Worm (Caenorhabditis elegans): Measurements from ENCODE around the gene F53C3.8.

The F53C3.8 gene

DNA sequence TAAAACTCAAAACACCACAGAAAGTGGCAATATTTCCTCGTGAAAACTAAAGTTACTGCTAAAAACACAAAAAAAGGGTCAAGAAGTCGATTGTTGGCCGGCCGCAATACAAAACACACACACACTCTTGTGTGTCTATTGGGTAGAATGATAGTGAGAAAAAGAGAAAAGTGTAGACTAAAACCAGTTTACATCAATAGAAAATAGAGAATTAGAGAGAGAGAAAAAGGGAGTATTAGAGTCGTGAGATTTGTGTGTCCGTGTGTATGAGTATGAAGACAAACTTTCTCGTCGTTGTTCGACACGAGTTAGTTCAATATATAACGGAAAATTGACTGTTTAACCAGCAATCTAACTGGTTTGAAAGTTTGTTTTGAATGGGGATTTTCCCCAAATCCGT is 38.2 kb downstream of the F53C3.8 start:
- no peak for TF ChIP-seq hmbx-1 (tag; optimal IDR thresholded peaks at IDR 0.05)
- no peak for TF ChIP-seq B0310.2 (tag; optimal IDR thresholded peaks at IDR 0.05)
- TF ChIP-seq pes-1 (GFP tag; IDR thresholded peaks at IDR 0.05), result no peak
- no peak for TF ChIP-seq hnd-1 (tag; optimal IDR thresholded peaks at IDR 0.05)
- no peak for TF ChIP-seq aly-1 (tag; optimal IDR thresholded peaks at IDR 0.05)
- no peak for TF ChIP-seq hmg-4 (GFP tag; optimal IDR thresholded peaks at IDR 0.05)
- TF ChIP-seq sea-1 (GFP tag; conservative IDR thresholded peaks at IDR 0.05), result no peak

DNA sequence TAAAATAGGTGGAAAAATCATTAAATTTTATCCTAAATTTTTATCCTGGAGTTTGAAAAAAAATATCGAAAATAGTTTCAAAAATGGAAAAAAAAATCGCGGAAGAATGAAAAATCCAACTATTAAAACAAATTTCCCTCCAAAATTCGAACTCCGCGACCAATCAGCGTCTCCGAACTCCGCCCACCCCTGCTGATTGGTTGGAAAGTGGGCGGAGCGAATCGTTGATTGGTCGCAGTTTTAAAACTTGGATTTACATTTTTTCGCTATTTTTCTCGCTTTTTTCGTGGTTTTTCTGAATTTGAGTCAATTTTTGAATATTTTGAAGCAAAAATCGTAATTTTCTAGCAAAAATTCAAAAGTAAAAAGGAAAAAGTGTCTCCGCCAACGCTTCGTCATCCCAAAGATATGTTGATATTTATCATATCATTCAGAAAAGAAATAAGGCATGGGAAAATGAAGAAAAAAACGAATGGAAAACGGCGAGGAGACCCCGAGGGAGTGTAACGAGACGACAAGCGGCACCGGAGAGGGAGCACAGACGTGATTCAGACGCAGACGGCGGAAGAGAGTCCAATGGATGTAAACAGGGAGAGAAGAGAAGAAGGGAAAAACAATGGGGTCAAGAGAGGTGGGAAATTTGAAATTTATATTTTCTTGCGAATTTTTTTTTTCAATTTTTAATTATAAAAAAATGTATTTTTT is 39.4 kb downstream of the F53C3.8 start:
- TF ChIP-seq hnd-1 (tag; optimal IDR thresholded peaks at IDR 0.05) (no peak), scrt-1 (GFP tag; IDR thresholded peaks at IDR 0.05) (no peak), sea-1 (GFP tag; conservative IDR thresholded peaks at IDR 0.05) (no peak), flt-1 (GFP tag; IDR thresholded peaks at IDR 0.05) (no peak), ceh-13 (GFP tag; optimal IDR thresholded peaks at IDR 0.05) (no peak), aly-1 (tag; optimal IDR thresholded peaks at IDR 0.05) (no peak), hmg-4 (GFP tag; optimal IDR thresholded peaks at IDR 0.05) (no peak), ets-7 (tag; optimal IDR thresholded peaks at IDR 0.05) (no peak), tbx-11 (GFP tag; IDR thresholded peaks at IDR 0.05) (no peak), tbx-37 (GFP tag; conservative IDR thresholded peaks at IDR 0.05) (no peak), tra-4 (tag; optimal IDR thresholded peaks at IDR 0.05) (no peak), pes-1 (GFP tag; IDR thresholded peaks at IDR 0.05) (no peak), ama-1 (optimal IDR thresholded peaks at IDR 0.05) (no peak)

DNA sequence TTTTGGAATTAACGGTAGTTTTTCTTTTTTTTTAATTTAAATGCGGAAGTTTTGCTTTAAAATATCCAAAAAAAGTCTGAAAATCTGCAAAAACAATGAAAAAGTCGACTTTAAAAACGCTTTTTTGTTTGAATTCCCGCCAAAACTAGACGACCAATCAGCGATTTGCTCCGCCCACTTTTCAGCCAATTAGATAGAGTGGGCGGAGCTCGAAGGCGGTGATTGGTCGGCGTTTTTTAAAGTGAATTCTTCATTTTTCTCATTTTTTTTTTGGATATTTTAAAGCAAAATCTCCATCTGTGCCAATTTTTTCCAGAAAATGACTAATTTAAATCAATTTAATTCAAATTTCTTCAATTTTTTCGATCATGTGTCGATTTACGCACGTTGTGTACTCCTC is 40.0 kb downstream of the F53C3.8 start:
- no peak for TF ChIP-seq F13C5.2 (tag; optimal IDR thresholded peaks at IDR 0.05)
- no peak for TF ChIP-seq hnd-1 (tag; optimal IDR thresholded peaks at IDR 0.05)
- TF ChIP-seq B0310.2 (tag; optimal IDR thresholded peaks at IDR 0.05), result no peak
- no peak for TF ChIP-seq ceh-36 (tag; optimal IDR thresholded peaks at IDR 0.05)
- TF ChIP-seq ama-1 (optimal IDR thresholded peaks at IDR 0.05), result no peak
- TF ChIP-seq ceh-13 (GFP tag; optimal IDR thresholded peaks at IDR 0.05), result no peak
- no peak for TF ChIP-seq ets-7 (tag; optimal IDR thresholded peaks at IDR 0.05)
- no peak for TF ChIP-seq flt-1 (GFP tag; IDR thresholded peaks at IDR 0.05)
- no peak for TF ChIP-seq tra-4 (tag; optimal IDR thresholded peaks at IDR 0.05)
- TF ChIP-seq hmbx-1 (tag; optimal IDR thresholded peaks at IDR 0.05), result no peak
- TF ChIP-seq tbx-37 (GFP tag; conservative IDR thresholded peaks at IDR 0.05), result no peak
- TF ChIP-seq pes-1 (GFP tag; IDR thresholded peaks at IDR 0.05), result no peak
- no peak for TF ChIP-seq tbx-11 (GFP tag; IDR thresholded peaks at IDR 0.05)
- TF ChIP-seq aly-1 (tag; optimal IDR thresholded peaks at IDR 0.05), result no peak

DNA sequence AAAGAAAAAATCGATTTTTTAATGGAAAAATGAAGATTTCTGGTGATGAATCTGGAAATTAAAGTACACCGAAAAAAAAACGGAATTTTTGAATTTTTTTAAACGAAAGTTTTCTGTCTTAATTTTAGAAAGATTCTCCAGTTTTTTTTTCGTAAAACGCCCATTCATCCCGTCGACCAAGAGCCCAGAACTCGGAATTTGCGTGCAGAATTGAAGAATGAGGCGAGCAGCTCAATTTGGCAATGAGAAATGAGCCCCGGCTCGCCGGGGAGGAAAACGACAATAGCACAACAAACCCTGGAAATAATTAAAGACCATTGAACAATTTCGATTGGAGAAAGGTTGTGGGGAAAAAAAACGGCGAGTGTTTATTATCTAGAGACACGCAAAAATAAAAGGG is 40.6 kb downstream of the F53C3.8 start:
- no peak for TF ChIP-seq ceh-13 (GFP tag; optimal IDR thresholded peaks at IDR 0.05)
- no peak for TF ChIP-seq sea-1 (GFP tag; conservative IDR thresholded peaks at IDR 0.05)
- TF ChIP-seq ceh-36 (tag; optimal IDR thresholded peaks at IDR 0.05), result no peak
- no peak for TF ChIP-seq tbx-37 (GFP tag; conservative IDR thresholded peaks at IDR 0.05)
- TF ChIP-seq scrt-1 (GFP tag; IDR thresholded peaks at IDR 0.05), result no peak
- TF ChIP-seq pes-1 (GFP tag; IDR thresholded peaks at IDR 0.05), result no peak
- no peak for TF ChIP-seq ama-1 (optimal IDR thresholded peaks at IDR 0.05)

DNA sequence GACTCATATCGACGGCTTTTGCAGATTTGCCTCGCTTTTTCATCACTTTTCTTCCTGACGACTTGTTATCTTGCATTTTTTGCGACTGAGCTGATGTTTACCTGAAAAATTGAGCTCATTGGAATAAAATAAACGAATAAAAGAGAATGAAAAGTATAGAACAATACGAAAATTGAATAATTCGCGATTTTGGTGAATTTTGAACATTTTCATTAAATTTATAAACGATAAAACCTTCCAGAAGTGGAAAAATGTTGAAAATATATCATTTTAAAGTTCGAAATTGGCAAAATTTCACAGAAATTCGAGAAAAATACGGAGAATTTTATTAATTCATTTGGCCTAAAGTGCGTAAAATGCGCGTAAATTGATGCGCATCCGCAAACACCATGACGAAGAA is 42.4 kb downstream of the F53C3.8 start, which contains the start of gene Y14H12B.2:
TSS of gene Y14H12B.2 (minus strand) at position 101 of the 400 bp plus-strand sequence.
- TF ChIP-seq hnd-1 (tag; optimal IDR thresholded peaks at IDR 0.05) (no peak), aly-1 (tag; optimal IDR thresholded peaks at IDR 0.05) (no peak), hmbx-1 (tag; optimal IDR thresholded peaks at IDR 0.05) (no peak), hmg-4 (GFP tag; optimal IDR thresholded peaks at IDR 0.05) (no peak), pes-1 (GFP tag; IDR thresholded peaks at IDR 0.05) (no peak), flt-1 (GFP tag; IDR thresholded peaks at IDR 0.05) (no peak), B0310.2 (tag; optimal IDR thresholded peaks at IDR 0.05) (no peak), ets-7 (tag; optimal IDR thresholded peaks at IDR 0.05) (no peak), F13C5.2 (tag; optimal IDR thresholded peaks at IDR 0.05) (no peak), tbx-37 (GFP tag; conservative IDR thresholded peaks at IDR 0.05) (no peak), ceh-13 (GFP tag; optimal IDR thresholded peaks at IDR 0.05) (no peak), ceh-36 (tag; optimal IDR thresholded peaks at IDR 0.05) (no peak), sea-1 (GFP tag; conservative IDR thresholded peaks at IDR 0.05) (no peak), tbx-11 (GFP tag; IDR thresholded peaks at IDR 0.05) (no peak), scrt-1 (GFP tag; IDR thresholded peaks at IDR 0.05) (no peak), ama-1 (optimal IDR thresholded peaks at IDR 0.05) (no peak), tra-4 (tag; optimal IDR thresholded peaks at IDR 0.05) (no peak)

DNA sequence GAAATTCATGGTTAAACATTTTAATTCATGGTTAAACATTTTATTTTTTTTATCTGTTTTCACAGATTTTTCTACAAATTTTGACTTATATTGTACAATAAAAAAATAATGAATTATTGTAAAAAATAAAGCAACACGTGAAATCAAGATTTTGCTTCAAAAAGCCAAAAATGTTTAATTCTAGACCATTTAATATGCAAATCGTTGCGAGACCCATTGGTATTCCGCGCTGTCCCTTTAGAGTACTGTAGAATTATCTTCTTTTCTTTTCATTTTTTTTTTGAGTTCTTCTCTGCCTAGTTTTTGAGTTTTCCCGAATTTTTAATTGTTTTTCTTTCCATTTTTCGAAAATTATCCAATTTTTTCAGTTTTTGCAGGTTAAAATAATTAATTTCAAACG is 42.9 kb downstream of the F53C3.8 start, which contains the start of gene Y14H12B.1:
TSS of gene Y14H12B.1 (plus strand) at position 363 of the 400 bp plus-strand sequence.
- no peak for TF ChIP-seq hmg-4 (GFP tag; optimal IDR thresholded peaks at IDR 0.05)
- TF ChIP-seq scrt-1 (GFP tag; IDR thresholded peaks at IDR 0.05), result no peak
- no peak for TF ChIP-seq aly-1 (tag; optimal IDR thresholded peaks at IDR 0.05)
- no peak for TF ChIP-seq F13C5.2 (tag; optimal IDR thresholded peaks at IDR 0.05)
- no peak for TF ChIP-seq sea-1 (GFP tag; conservative IDR thresholded peaks at IDR 0.05)
- TF ChIP-seq hnd-1 (tag; optimal IDR thresholded peaks at IDR 0.05), result no peak
- no peak for TF ChIP-seq tbx-37 (GFP tag; conservative IDR thresholded peaks at IDR 0.05)
- TF ChIP-seq hmbx-1 (tag; optimal IDR thresholded peaks at IDR 0.05), result no peak
- no peak for TF ChIP-seq tbx-11 (GFP tag; IDR thresholded peaks at IDR 0.05)
- no peak for TF ChIP-seq ceh-36 (tag; optimal IDR thresholded peaks at IDR 0.05)
- TF ChIP-seq ama-1 (optimal IDR thresholded peaks at IDR 0.05), result no peak
- no peak for TF ChIP-seq flt-1 (GFP tag; IDR thresholded peaks at IDR 0.05)
- TF ChIP-seq B0310.2 (tag; optimal IDR thresholded peaks at IDR 0.05), result no peak

DNA sequence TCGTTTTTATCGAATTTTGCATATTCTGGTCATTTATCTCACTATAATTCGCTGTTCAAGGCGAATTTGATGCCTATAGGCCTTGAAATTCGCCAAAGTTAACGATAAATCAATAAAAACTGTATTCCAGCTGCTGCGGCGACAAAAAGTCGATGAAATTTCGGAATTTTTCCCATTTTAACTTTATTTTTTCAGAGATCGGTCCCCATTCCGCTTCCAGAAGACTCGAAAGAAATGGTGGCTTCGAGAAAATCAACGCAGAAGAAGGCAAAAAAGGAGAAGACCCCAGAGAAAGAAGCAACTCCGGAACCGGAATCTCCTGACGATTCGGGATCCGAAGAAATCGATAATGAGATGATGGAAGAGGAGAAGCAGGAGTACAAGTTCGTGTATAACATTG is 43.9 kb downstream of the F53C3.8 start:
- TF ChIP-seq hmg-4 (GFP tag; optimal IDR thresholded peaks at IDR 0.05), result no peak

DNA sequence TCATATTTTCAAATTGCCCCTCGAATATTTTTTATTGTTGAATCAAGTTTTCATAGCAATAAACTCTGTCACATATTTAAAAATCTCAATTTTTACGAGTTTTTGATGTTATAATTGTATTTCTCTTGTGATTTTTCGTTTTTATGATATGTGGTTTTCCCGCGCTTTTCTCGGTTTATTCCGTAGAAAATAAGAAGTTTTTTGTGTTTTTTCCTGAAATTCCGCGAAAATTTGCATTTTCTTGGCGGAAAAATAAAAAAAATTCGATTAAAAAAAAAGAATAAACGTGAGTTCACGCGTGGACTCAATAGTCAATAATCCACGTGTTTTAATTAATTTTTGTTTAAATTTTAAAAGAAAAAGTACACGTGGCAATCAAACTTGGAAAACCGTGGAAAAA is 44.8 kb downstream of the F53C3.8 start:
- no peak for TF ChIP-seq tbx-37 (GFP tag; conservative IDR thresholded peaks at IDR 0.05)
- no peak for TF ChIP-seq aly-1 (tag; optimal IDR thresholded peaks at IDR 0.05)
- no peak for TF ChIP-seq flt-1 (GFP tag; IDR thresholded peaks at IDR 0.05)
- no peak for TF ChIP-seq F13C5.2 (tag; optimal IDR thresholded peaks at IDR 0.05)
- no peak for TF ChIP-seq pes-1 (GFP tag; IDR thresholded peaks at IDR 0.05)
- no peak for TF ChIP-seq hnd-1 (tag; optimal IDR thresholded peaks at IDR 0.05)
- TF ChIP-seq ets-7 (tag; optimal IDR thresholded peaks at IDR 0.05), result no peak
- no peak for TF ChIP-seq hmbx-1 (tag; optimal IDR thresholded peaks at IDR 0.05)
- TF ChIP-seq sea-1 (GFP tag; conservative IDR thresholded peaks at IDR 0.05), result no peak
- TF ChIP-seq ceh-13 (GFP tag; optimal IDR thresholded peaks at IDR 0.05), result no peak
- TF ChIP-seq ama-1 (optimal IDR thresholded peaks at IDR 0.05), result no peak
- TF ChIP-seq B0310.2 (tag; optimal IDR thresholded peaks at IDR 0.05), result no peak
- no peak for TF ChIP-seq ceh-36 (tag; optimal IDR thresholded peaks at IDR 0.05)
- no peak for TF ChIP-seq hmg-4 (GFP tag; optimal IDR thresholded peaks at IDR 0.05)
- no peak for TF ChIP-seq scrt-1 (GFP tag; IDR thresholded peaks at IDR 0.05)
- TF ChIP-seq tra-4 (tag; optimal IDR thresholded peaks at IDR 0.05), result no peak

All from whole organism, early embryonic.